Fruit fly (Drosophila melanogaster) whole organism, pupa: ENCODE measurements around the gene CG16789.

ENCODE experiments used
- CG12605 ChIP-seq: fragments of 200-800 bp; sonication (Bioruptor generic); IDR thresholded peaks from 2 replicates; pipeline ENCODE4 v1.3.6; 2022; ENCODE audit warnings: missing biosample characterization, missing genetic modification characterization
- gl ChIP-seq: fragments of 200-800 bp; sonication (Bioruptor generic); optimal IDR thresholded peaks from 2 replicates; lab custom pipeline; 2018; ENCODE audit warnings: missing biosample characterization, mild to moderate bottlenecking, missing genetic modification characterization

- no peak for TF ChIP-seq CG12605 (GFP tag; lab: Robert Waterston, UW)
- TF ChIP-seq gl (tag; lab: Kevin White, UChicago), result no peak
These were observed 38.5 kb downstream of the CG16789 start for dm6 chr3R:9604445-9605020.
